Fruit fly (Drosophila melanogaster) Kc167 (cell line): ENCODE measurements around the gene ImpL2.

Experiments used
- Myc ChIP-seq: fragments of >200 bp; optimal IDR thresholded peaks from 2 replicates; lab custom pipeline; 2017; ENCODE audit warnings: missing external identifiers
- Sin3A ChIP-seq: fragments of >200 bp; optimal IDR thresholded peaks from 2 replicates; lab custom pipeline; 2018; ENCODE audit warnings: missing external identifiers
- h ChIP-seq: fragments of >200 bp; optimal IDR thresholded peaks from 3 replicates; lab custom pipeline; 2018; ENCODE audit warnings: missing external identifiers
- insv ChIP-seq: fragments of >200 bp; optimal IDR thresholded peaks from 3 replicates; lab custom pipeline; 2018; ENCODE audit warnings: missing external identifiers
- psq ChIP-seq: fragments of >200 bp; optimal IDR thresholded peaks from 2 replicates; lab custom pipeline; 2017; ENCODE audit warnings: missing external identifiers
- ttk ChIP-seq: sonication (Bioruptor generic); optimal IDR thresholded peaks from 2 replicates; lab custom pipeline; 2017; ENCODE audit warnings: missing external identifiers

The ImpL2 gene

dm6 chr3L:4233603-4234277 is 2.2 kb downstream of the ImpL2 start:
- TF ChIP-seq insv (lab: Kevin White, UChicago), result no peak
- TF ChIP-seq Sin3A (lab: Kevin White, UChicago), result no peak
- no peak for TF ChIP-seq ttk (lab: Kevin White, UChicago)
- no peak for TF ChIP-seq psq (lab: Kevin White, UChicago)
- TF ChIP-seq h (lab: Kevin White, UChicago), result no peak
- no peak for TF ChIP-seq Myc (lab: Kevin White, UChicago)

dm6 chr3L:4232724-4233367 is 3.1 kb downstream of the ImpL2 start:
- TF ChIP-seq insv (lab: Kevin White, UChicago) (no peak), h (lab: Kevin White, UChicago) (no peak), psq (lab: Kevin White, UChicago) (no peak), Sin3A (lab: Kevin White, UChicago) (no peak), Myc (lab: Kevin White, UChicago) (no peak), ttk (lab: Kevin White, UChicago) (no peak)

- no peak for TF ChIP-seq Sin3A (lab: Kevin White, UChicago)
- TF ChIP-seq psq (lab: Kevin White, UChicago), result no peak
- no peak for TF ChIP-seq Myc (lab: Kevin White, UChicago)
- TF ChIP-seq ttk (lab: Kevin White, UChicago), result no peak
- TF ChIP-seq h (lab: Kevin White, UChicago), result no peak
- no peak for TF ChIP-seq insv (lab: Kevin White, UChicago)
These were observed 3.7 kb downstream of the ImpL2 start for dm6 chr3L:4232227-4232626.

dm6 chr3L:4231401-4232014 is 4.4 kb downstream of the ImpL2 start:
- TF ChIP-seq h (lab: Kevin White, UChicago) (no peak), psq (lab: Kevin White, UChicago) (no peak), ttk (lab: Kevin White, UChicago) (no peak), Sin3A (lab: Kevin White, UChicago) (no peak), Myc (lab: Kevin White, UChicago) (no peak)

dm6 chr3L:4230357-4230901 is 5.5 kb downstream of the ImpL2 start:
- no peak for TF ChIP-seq h (lab: Kevin White, UChicago)

- TF ChIP-seq Sin3A (lab: Kevin White, UChicago) (no peak), h (lab: Kevin White, UChicago) (no peak), insv (lab: Kevin White, UChicago) (no peak), psq (lab: Kevin White, UChicago) (no peak), Myc (lab: Kevin White, UChicago) (no peak)
These were observed 6.5 kb downstream of the ImpL2 start for dm6 chr3L:4229365-4229967.

- no peak for TF ChIP-seq h (lab: Kevin White, UChicago)
- TF ChIP-seq Myc (lab: Kevin White, UChicago), result no peak
- no peak for TF ChIP-seq ttk (lab: Kevin White, UChicago)
- TF ChIP-seq psq (lab: Kevin White, UChicago), result no peak
- no peak for TF ChIP-seq Sin3A (lab: Kevin White, UChicago)
- no peak for TF ChIP-seq insv (lab: Kevin White, UChicago)
These were observed 7.6 kb downstream of the ImpL2 start for dm6 chr3L:4228187-4228836.

- TF ChIP-seq Sin3A (lab: Kevin White, UChicago) (no peak), h (lab: Kevin White, UChicago) (no peak), insv (lab: Kevin White, UChicago) (no peak), ttk (lab: Kevin White, UChicago) (no peak), psq (lab: Kevin White, UChicago) (no peak), Myc (lab: Kevin White, UChicago) (no peak)
These were observed 8.8 kb downstream of the ImpL2 start, which contains the start of gene CG46460 for dm6 chr3L:4227164-4227563. Gene CG46460 (minus strand): TSS chr3L:4227302.

dm6 chr3L:4225647-4226470 is 10.1 kb downstream of the ImpL2 start:
- TF ChIP-seq insv (lab: Kevin White, UChicago), result no peak

- TF ChIP-seq ttk (lab: Kevin White, UChicago) (no peak), psq (lab: Kevin White, UChicago) (no peak), Sin3A (lab: Kevin White, UChicago) (no peak), insv (lab: Kevin White, UChicago) (no peak), Myc (lab: Kevin White, UChicago) (no peak), h (lab: Kevin White, UChicago) (no peak)
These were observed 14.2 kb downstream of the ImpL2 start for dm6 chr3L:4221792-4222191.
